Worm (Caenorhabditis elegans): ENCODE measurements around the gene Y19D10B.6.

- TF ChIP-seq ztf-11 (tag; optimal IDR thresholded peaks at IDR 0.05) (no peak), mdl-1 (tag; optimal IDR thresholded peaks at IDR 0.05) (no peak), unc-62 (GFP tag; optimal IDR thresholded peaks at IDR 0.05) (no peak), lin-39 (tag; optimal IDR thresholded peaks at IDR 0.05) (no peak), elt-3 (tag; optimal IDR thresholded peaks at IDR 0.05) (no peak), nhr-25 (tag; optimal IDR thresholded peaks at IDR 0.05) (no peak), ama-1 (optimal IDR thresholded peaks at IDR 0.05) (no peak), alr-1 (tag; optimal IDR thresholded peaks at IDR 0.05) (no peak)
Measured at ce11 chrV:2343572-2343971, 22.7 kb upstream of the Y19D10B.6 start.
